Worm (Caenorhabditis elegans) whole organism, L2 larva: ENCODE results near the gene dif-1.

ENCODE experiments used
- C34F6.9 ChIP-seq: fragments of 150-350 bp; optimal IDR thresholded peaks from 2 replicates; lab custom pipeline; 2014; ENCODE audit warnings: missing biosample characterization, missing genetic modification characterization
- F13H6.1 ChIP-seq: sonication (generic microtip); optimal IDR thresholded peaks from 2 replicates; lab custom pipeline; 2016; ENCODE audit warnings: missing genetic modification characterization, missing compliant biosample characterization
- R02D3.7 ChIP-seq: fragments of 150-350 bp; optimal IDR thresholded peaks from 2 replicates; lab custom pipeline; 2014; ENCODE audit warnings: missing biosample characterization, missing genetic modification characterization
- Y55F3AM.14 ChIP-seq: fragments of 200-800 bp; sonication (Bioruptor generic); optimal IDR thresholded peaks from 2 replicates; lab custom pipeline; 2018; ENCODE audit warnings: mild to moderate bottlenecking, missing genetic modification characterization, missing compliant biosample characterization
- ZK546.5 ChIP-seq: sonication (generic microtip); optimal IDR thresholded peaks from 2 replicates; lab custom pipeline; 2017; ENCODE audit warnings: missing biosample characterization, missing genetic modification characterization
- alr-1 ChIP-seq: fragments of 150-350 bp; optimal IDR thresholded peaks from 2 replicates; lab custom pipeline; 2014; ENCODE audit warnings: missing biosample characterization, missing genetic modification characterization
- aly-2 ChIP-seq: fragments of 150-350 bp; optimal IDR thresholded peaks from 2 replicates; lab custom pipeline; 2014; ENCODE audit warnings: missing biosample characterization, missing genetic modification characterization
- ama-1 ChIP-seq: fragments of 150-350 bp; optimal IDR thresholded peaks from 2 replicates; lab custom pipeline; 2018; ENCODE audit warnings: inconsistent platforms
- blmp-1 ChIP-seq: sonication (generic microtip); optimal IDR thresholded peaks from 2 replicates; lab custom pipeline; 2017; ENCODE audit warnings: missing genetic modification characterization, mild to moderate bottlenecking, missing compliant biosample characterization, antibody characterized with exemption, moderate library complexity; ENCODE audit not compliant: insufficient read depth
- ceh-16 ChIP-seq: fragments of 150-350 bp; optimal IDR thresholded peaks from 2 replicates; lab custom pipeline; 2014; ENCODE audit warnings: missing biosample characterization, missing genetic modification characterization
- ceh-82 ChIP-seq: fragments of 150-350 bp; optimal IDR thresholded peaks from 2 replicates; lab custom pipeline; 2014; ENCODE audit warnings: missing biosample characterization, missing genetic modification characterization
- crh-2 ChIP-seq: sonication (generic microtip); optimal IDR thresholded peaks from 2 replicates; lab custom pipeline; 2017; ENCODE audit warnings: missing biosample characterization, missing genetic modification characterization
- dmd-4 ChIP-seq: sonication (generic microtip); optimal IDR thresholded peaks from 2 replicates; lab custom pipeline; 2017; ENCODE audit warnings: missing biosample characterization, missing genetic modification characterization
- egl-27 ChIP-seq: sonication (generic microtip); optimal IDR thresholded peaks from 3 replicates; lab custom pipeline; 2017; ENCODE audit warnings: missing biosample characterization, missing genetic modification reagents, missing genetic modification characterization
- elt-1 ChIP-seq: fragments of 150-350 bp; optimal IDR thresholded peaks from 2 replicates; lab custom pipeline; 2014; ENCODE audit warnings: missing biosample characterization, missing genetic modification characterization
- elt-3 ChIP-seq: sonication (generic microtip); optimal IDR thresholded peaks from 2 replicates; lab custom pipeline; 2017; ENCODE audit warnings: missing biosample characterization, missing genetic modification characterization
- fos-1 ChIP-seq: fragments of 150-350 bp; optimal IDR thresholded peaks from 2 replicates; lab custom pipeline; 2014; ENCODE audit warnings: missing biosample characterization, missing genetic modification characterization
- gmeb-1 ChIP-seq: fragments of 150-350 bp; optimal IDR thresholded peaks from 2 replicates; lab custom pipeline; 2014; ENCODE audit warnings: missing biosample characterization, missing genetic modification characterization
- lin-11 ChIP-seq: fragments of 150-350 bp; sonication (generic microtip); optimal IDR thresholded peaks from 2 replicates; lab custom pipeline; 2014; ENCODE audit warnings: missing biosample characterization, missing genetic modification characterization, inconsistent platforms, mixed read lengths
- lin-13 ChIP-seq: fragments of 150-350 bp; optimal IDR thresholded peaks from 2 replicates; lab custom pipeline; 2014; ENCODE audit warnings: missing biosample characterization, missing genetic modification reagents, missing genetic modification characterization
- lin-39 ChIP-seq: fragments of 150-350 bp; optimal IDR thresholded peaks from 2 replicates; lab custom pipeline; 2014; ENCODE audit warnings: missing biosample characterization, missing genetic modification reagents, missing genetic modification characterization
- lsy-2 ChIP-seq, 2 experiments: fragments of 150-350 bp in 1 of 2; sonication (generic microtip) in 1 of 2; optimal IDR thresholded peaks; 2 replicates each; lab custom pipeline; 2014 to 2017; ENCODE audit warnings: missing biosample characterization in 2 of 2, missing genetic modification characterization in 2 of 2
- mab-5 ChIP-seq: fragments of 150-350 bp; optimal IDR thresholded peaks from 2 replicates; lab custom pipeline; 2014; ENCODE audit warnings: missing biosample characterization, missing genetic modification characterization
- mbf-1 ChIP-seq: sonication (generic microtip); optimal IDR thresholded peaks from 2 replicates; lab custom pipeline; 2017; ENCODE audit warnings: missing biosample characterization, missing genetic modification characterization
- mdl-1 ChIP-seq, 2 experiments: fragments of 150-350 bp in 1 of 2; sonication (generic microtip) in 1 of 2; optimal IDR thresholded peaks; 2 replicates each; lab custom pipeline; 2017; ENCODE audit warnings: missing biosample characterization in 2 of 2, missing genetic modification characterization in 2 of 2
- nhr-10 ChIP-seq: sonication (generic microtip); optimal IDR thresholded peaks from 2 replicates; lab custom pipeline; 2017; ENCODE audit warnings: missing biosample characterization, missing genetic modification characterization
- nhr-11 ChIP-seq: fragments of 150-350 bp; optimal IDR thresholded peaks from 2 replicates; lab custom pipeline; 2014; ENCODE audit warnings: missing biosample characterization, missing genetic modification characterization
- nhr-12 ChIP-seq: fragments of 150-350 bp; optimal IDR thresholded peaks from 2 replicates; lab custom pipeline; 2014; ENCODE audit warnings: missing biosample characterization, missing genetic modification characterization
- nhr-129 ChIP-seq: fragments of 150-350 bp; optimal IDR thresholded peaks from 2 replicates; lab custom pipeline; 2014; ENCODE audit warnings: missing biosample characterization, missing genetic modification characterization
- nhr-21 ChIP-seq: fragments of 150-350 bp; optimal IDR thresholded peaks from 2 replicates; lab custom pipeline; 2014; ENCODE audit warnings: missing biosample characterization, missing genetic modification characterization
- nhr-23 ChIP-seq: fragments of 150-350 bp; optimal IDR thresholded peaks from 2 replicates; lab custom pipeline; 2014; ENCODE audit warnings: missing biosample characterization, missing genetic modification reagents, missing genetic modification characterization
- nhr-237 ChIP-seq: fragments of 150-350 bp; optimal IDR thresholded peaks from 2 replicates; lab custom pipeline; 2014; ENCODE audit warnings: missing biosample characterization, missing genetic modification characterization
- nhr-25 ChIP-seq: fragments of 150-350 bp; sonication (generic microtip); optimal IDR thresholded peaks from 3 replicates; lab custom pipeline; 2014; ENCODE audit warnings: missing biosample characterization, missing genetic modification characterization
- nhr-6 ChIP-seq: fragments of 150-350 bp; optimal IDR thresholded peaks from 2 replicates; lab custom pipeline; 2014; ENCODE audit warnings: missing biosample characterization, missing genetic modification characterization
- nhr-77 ChIP-seq: fragments of 150-350 bp; optimal IDR thresholded peaks from 2 replicates; lab custom pipeline; 2014; ENCODE audit warnings: missing biosample characterization, missing genetic modification characterization
- peb-1 ChIP-seq: fragments of 150-350 bp; optimal IDR thresholded peaks from 2 replicates; lab custom pipeline; 2014; ENCODE audit warnings: missing biosample characterization, missing genetic modification characterization
- sem-4 ChIP-seq: fragments of 150-350 bp; optimal IDR thresholded peaks from 2 replicates; lab custom pipeline; 2014; ENCODE audit warnings: missing biosample characterization, missing genetic modification reagents, missing genetic modification characterization
- skn-1 ChIP-seq: sonication (generic microtip); optimal IDR thresholded peaks from 2 replicates; lab custom pipeline; 2017; ENCODE audit warnings: missing biosample characterization, missing genetic modification characterization
- sma-3 ChIP-seq: sonication (generic microtip); optimal IDR thresholded peaks from 2 replicates; lab custom pipeline; 2016; ENCODE audit warnings: missing genetic modification reagents, missing genetic modification characterization, missing compliant biosample characterization
- sma-9 ChIP-seq, 2 experiments: fragments of 150-350 bp in 1 of 2; sonication (generic microtip) in 1 of 2; optimal IDR thresholded peaks; 2 replicates each; lab custom pipeline; 2014 to 2016; ENCODE audit warnings: missing genetic modification characterization in 2 of 2, mild to moderate bottlenecking in 1 of 2, missing biosample characterization in 1 of 2, missing compliant biosample characterization in 1 of 2, missing genetic modification reagents in 1 of 2, moderate library complexity in 1 of 2
- snpc-4 ChIP-seq: fragments of 150-350 bp; optimal IDR thresholded peaks from 2 replicates; lab custom pipeline; 2014; ENCODE audit warnings: missing biosample characterization, missing genetic modification characterization
- unc-39 ChIP-seq: fragments of 150-350 bp; optimal IDR thresholded peaks from 2 replicates; lab custom pipeline; 2014; ENCODE audit warnings: missing biosample characterization, missing genetic modification characterization
- unc-55 ChIP-seq: fragments of 150-350 bp; sonication (generic microtip); optimal IDR thresholded peaks from 3 replicates; lab custom pipeline; 2014; ENCODE audit warnings: missing biosample characterization, missing genetic modification reagents, missing genetic modification characterization
- unc-62 ChIP-seq: fragments of 150-350 bp; optimal IDR thresholded peaks from 2 replicates; lab custom pipeline; 2014; ENCODE audit warnings: missing biosample characterization, missing genetic modification reagents, missing genetic modification characterization
- zag-1 ChIP-seq: fragments of 150-350 bp; optimal IDR thresholded peaks from 2 replicates; lab custom pipeline; 2014; ENCODE audit warnings: missing biosample characterization, missing genetic modification characterization
- ztf-1 ChIP-seq: fragments of 200-800 bp; sonication (Bioruptor generic); conservative IDR thresholded peaks from 2 replicates; pipeline ENCODE4 v1.3.6; 2022; ENCODE audit warnings: missing genetic modification characterization, missing compliant biosample characterization
- ztf-11 ChIP-seq: sonication (generic microtip); optimal IDR thresholded peaks from 2 replicates; lab custom pipeline; 2017; ENCODE audit warnings: missing biosample characterization, missing genetic modification characterization
- ztf-4 ChIP-seq: fragments of 150-350 bp; optimal IDR thresholded peaks from 2 replicates; lab custom pipeline; 2014; ENCODE audit warnings: missing biosample characterization, missing genetic modification characterization

dif-1 gene

ce11 chrIV:7507841-7508509 is 44.8 kb downstream of the dif-1 start, which contains the start of the genes vdac-1 and R05G6.5 (continued):
- TF ChIP-seq nhr-77, result no peak
- no peak for TF ChIP-seq skn-1 (tag; lab: Kevin White, UChicago)
- no peak for TF ChIP-seq mbf-1
- TF ChIP-seq zag-1 (tag; lab: Kevin White, UChicago), result peak; percentile 70
- TF ChIP-seq nhr-21 (tag; lab: Kevin White, UChicago), result peak; percentile 74
- peak; percentile 42 for TF ChIP-seq sem-4
- TF ChIP-seq Y55F3AM.14, result no peak
- peak; percentile 86 for TF ChIP-seq sma-3 (GFP tag; lab: Kevin White, UChicago)
- TF ChIP-seq alr-1 (tag; lab: Kevin White, UChicago), result no peak
- no peak for TF ChIP-seq nhr-12 (tag; lab: Kevin White, UChicago)
- TF ChIP-seq mdl-1 (tag; optimal IDR thresholded peaks at IDR 0.05; lab: Kevin White, UChicago), result peak; percentile 16 to 61
- peak; percentile 49 to 86 for TF ChIP-seq lsy-2 (tag; optimal IDR thresholded peaks at IDR 0.05; lab: Kevin White, UChicago)
- TF ChIP-seq aly-2 (tag; lab: Kevin White, UChicago), result no peak
- no peak for TF ChIP-seq nhr-11 (tag; lab: Kevin White, UChicago)
- TF ChIP-seq lin-39 (tag; lab: Kevin White, UChicago), result no peak

- TF ChIP-seq unc-39 (no peak), mdl-1 (tag; optimal IDR thresholded peaks at IDR 0.05; lab: Kevin White, UChicago) (peak in 1 of 2 experiments; percentile 1), mab-5 (tag; lab: Kevin White, UChicago) (no peak), gmeb-1 (tag; lab: Kevin White, UChicago) (peak; percentile 56), ZK546.5 (tag; lab: Kevin White, UChicago) (no peak), nhr-129 (tag; lab: Kevin White, UChicago) (peak; percentile 99), unc-62 (GFP tag; lab: Kevin White, UChicago) (no peak), ceh-82 (tag; lab: Kevin White, UChicago) (no peak), lin-39 (tag; lab: Kevin White, UChicago) (no peak), R02D3.7 (no peak), sma-9 (GFP tag; optimal IDR thresholded peaks at IDR 0.05; lab: Kevin White, UChicago) (peak; percentile 62), sma-9 (tag; optimal IDR thresholded peaks at IDR 0.05; lab: Kevin White, UChicago) (no peak), aly-2 (tag; lab: Kevin White, UChicago) (no peak), ztf-4 (tag; lab: Kevin White, UChicago) (no peak), lsy-2 (tag; optimal IDR thresholded peaks at IDR 0.05; lab: Kevin White, UChicago) (peak in 1 of 2 experiments; percentile 61), nhr-11 (tag; lab: Kevin White, UChicago) (no peak), sma-3 (GFP tag; lab: Kevin White, UChicago) (peak; percentile 28), ztf-1 (GFP tag; lab: Robert Waterston, UW) (no peak), nhr-10 (no peak), alr-1 (tag; lab: Kevin White, UChicago) (no peak), ama-1 (lab: Kevin White, UChicago) (peak; percentile 35), Y55F3AM.14 (no peak), nhr-77 (no peak), nhr-25 (peak; percentile 58), nhr-237 (no peak), skn-1 (tag; lab: Kevin White, UChicago) (no peak), nhr-6 (no peak), zag-1 (tag; lab: Kevin White, UChicago) (no peak), peb-1 (no peak), nhr-23 (tag; lab: Kevin White, UChicago) (no peak), nhr-12 (tag; lab: Kevin White, UChicago) (no peak), egl-27 (tag; lab: Kevin White, UChicago) (no peak), elt-3 (no peak), mbf-1 (no peak), dmd-4 (tag; lab: Kevin White, UChicago) (no peak), ztf-11 (tag; lab: Kevin White, UChicago) (no peak), sem-4 (peak; percentile 22), fos-1 (tag; lab: Kevin White, UChicago) (no peak), F13H6.1 (tag; lab: Kevin White, UChicago) (peak; percentile 35), ceh-16 (no peak), snpc-4 (tag; lab: Kevin White, UChicago) (no peak), blmp-1 (tag; lab: Kevin White, UChicago) (no peak), C34F6.9 (peak; percentile 24), unc-55 (no peak), elt-1 (tag; lab: Kevin White, UChicago) (no peak), lin-11 (no peak), lin-13 (GFP tag; lab: Kevin White, UChicago) (peak; percentile 21), crh-2 (tag; lab: Kevin White, UChicago) (peak; percentile 29), nhr-21 (tag; lab: Kevin White, UChicago) (peak; percentile 65)
Observed at ce11 chrIV:7507305-7507704, 45.5 kb downstream of the dif-1 start.
